Worm (Caenorhabditis elegans) whole organism, early embryonic: ENCODE measurements around the gene C05G5.7.

Source experiments
- F13C5.2 ChIP-seq: sonication (generic microtip); optimal IDR thresholded peaks from 2 replicates; lab custom pipeline; 2017; ENCODE audit warnings: mild to moderate bottlenecking, missing genetic modification characterization, inconsistent platforms, missing compliant biosample characterization
- aly-1 ChIP-seq: sonication (generic microtip); optimal IDR thresholded peaks from 2 replicates; lab custom pipeline; 2016; ENCODE audit warnings: missing genetic modification characterization, missing compliant biosample characterization
- ama-1 ChIP-seq: fragments of 150-350 bp; optimal IDR thresholded peaks from 2 replicates; lab custom pipeline; 2014
- ceh-36 ChIP-seq: sonication (generic microtip); optimal IDR thresholded peaks from 2 replicates; lab custom pipeline; 2016; ENCODE audit warnings: missing genetic modification characterization, inconsistent platforms, missing compliant biosample characterization
- ets-7 ChIP-seq: sonication (generic microtip); optimal IDR thresholded peaks from 2 replicates; lab custom pipeline; 2016; ENCODE audit warnings: missing genotype, missing genetic modification characterization, missing compliant biosample characterization
- hnd-1 ChIP-seq: sonication (generic microtip); optimal IDR thresholded peaks from 2 replicates; lab custom pipeline; 2016; ENCODE audit warnings: missing genetic modification characterization, missing compliant biosample characterization
- pes-1 ChIP-seq: fragments of 200-800 bp; sonication (Bioruptor generic); IDR thresholded peaks from 2 replicates; pipeline ENCODE4 v1.3.6; 2022; ENCODE audit warnings: missing genetic modification reagents, missing genetic modification characterization, missing compliant biosample characterization
- scrt-1 ChIP-seq: fragments of 200-800 bp; sonication (Bioruptor generic); IDR thresholded peaks from 2 replicates; pipeline ENCODE4 v1.3.6; 2022; ENCODE audit warnings: missing genetic modification characterization, missing compliant biosample characterization
- sea-1 ChIP-seq: fragments of 200-800 bp; sonication (Bioruptor generic); conservative IDR thresholded peaks from 2 replicates; pipeline ENCODE4 v1.3.6; 2022; ENCODE audit warnings: missing genetic modification characterization, missing compliant biosample characterization
- tra-4 ChIP-seq: sonication (generic microtip); optimal IDR thresholded peaks from 2 replicates; lab custom pipeline; 2017; ENCODE audit warnings: missing genetic modification characterization, missing compliant biosample characterization

DNA sequence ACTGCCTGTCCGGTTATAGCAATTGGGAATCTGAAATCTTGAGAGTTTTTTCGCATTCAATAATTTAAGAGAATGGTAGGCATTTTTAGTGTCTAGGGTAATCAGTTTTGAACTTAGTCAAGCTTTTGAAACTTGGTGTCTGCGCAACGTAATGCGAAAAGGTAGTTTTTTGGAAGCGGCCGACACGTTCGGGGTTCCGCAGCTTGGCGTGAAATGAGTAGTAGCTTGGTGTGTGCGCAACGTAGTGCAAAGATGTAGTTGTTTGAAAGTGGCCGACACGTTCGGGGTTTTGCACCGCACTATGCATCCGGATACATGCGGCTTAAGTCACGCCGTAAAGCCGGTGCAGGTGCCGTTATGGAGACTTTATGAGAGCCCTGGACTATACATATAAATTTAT is 7.4 kb downstream of the C05G5.7 start:
- TF ChIP-seq aly-1 (tag; lab: Kevin White, UChicago) (no peak), ama-1 (lab: Kevin White, UChicago) (no peak), scrt-1 (GFP tag; lab: Robert Waterston, UW) (no peak), sea-1 (GFP tag; lab: Robert Waterston, UW) (no peak), pes-1 (GFP tag; lab: Robert Waterston, UW) (no peak), hnd-1 (no peak), ets-7 (tag; lab: Kevin White, UChicago) (no peak), F13C5.2 (tag; lab: Kevin White, UChicago) (no peak), tra-4 (tag; lab: Kevin White, UChicago) (no peak), ceh-36 (tag; lab: Kevin White, UChicago) (no peak)
